Fruit fly (Drosophila melanogaster): ENCODE data around the gene Obp99b.

Gene Obp99b

DNA sequence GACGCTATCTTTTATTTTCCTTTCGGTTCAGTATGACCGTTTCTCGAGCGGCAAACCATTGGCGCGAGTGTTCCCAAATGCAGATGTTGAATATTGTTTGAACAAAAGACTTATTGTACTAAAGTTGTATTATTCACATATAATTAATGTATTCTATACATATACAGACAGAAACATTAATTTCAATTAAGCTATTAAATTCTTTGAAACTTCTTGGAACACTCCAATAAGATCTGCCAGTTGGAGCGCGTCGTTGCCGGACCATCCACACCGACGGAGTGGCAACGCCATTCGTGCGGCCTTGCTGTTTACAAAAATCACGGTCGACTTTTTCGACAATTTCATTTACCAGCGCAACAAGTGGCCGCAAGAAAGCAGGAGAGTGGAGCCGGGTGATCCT is 28.4 kb upstream of the Obp99b start, which contains the start of the genes Wdr24 and IntS11:
Wdr24 (minus strand) TSS at position 37 of the 400 bp plus-strand sequence.
IntS11 (plus strand) TSS at position 282 of the 400 bp plus-strand sequence.
- TF ChIP-seq Hr83 (GFP tag; optimal IDR thresholded peaks at IDR 0.05; ENCODE audit: poor library complexity, severe bottlenecking) (peak; percentile 64), CG32264 (GFP tag; optimal IDR thresholded peaks at IDR 0.05) (peak; percentile 76), woc (GFP tag; optimal IDR thresholded peaks at IDR 0.05) (peak; percentile 87), dl (GFP tag; optimal IDR thresholded peaks at IDR 0.05; ENCODE audit: insufficient read depth in 1 of 2, partially characterized antibody in 2 of 2) (no peak), sage (GFP tag; optimal IDR thresholded peaks at IDR 0.05) (no peak), rgr (GFP tag; optimal IDR thresholded peaks at IDR 0.05) (peak; percentile 94), Mio (GFP tag; optimal IDR thresholded peaks at IDR 0.05) (peak; percentile 45), foxo (GFP tag; optimal IDR thresholded peaks at IDR 0.05) (peak in 1 of 2 experiments; percentile 93), dsf (GFP tag; optimal IDR thresholded peaks at IDR 0.05; ENCODE audit: borderline replicate concordance) (no peak), lola (GFP tag; optimal IDR thresholded peaks at IDR 0.05) (no peak), brk (GFP tag; optimal IDR thresholded peaks at IDR 0.05) (no peak), pan (optimal IDR thresholded peaks at IDR 0.05) (no peak), fru (GFP tag; optimal IDR thresholded peaks at IDR 0.05) (peak; percentile 91), Hnf4 (GFP tag; optimal IDR thresholded peaks at IDR 0.05) (no peak), GATAd (GFP tag; optimal IDR thresholded peaks at IDR 0.05) (peak; percentile 66), Rel (GFP tag; optimal IDR thresholded peaks at IDR 0.05) (no peak), Rel (tag; optimal IDR thresholded peaks at IDR 0.05) (peak; percentile 86), ey (GFP tag; optimal IDR thresholded peaks at IDR 0.05) (peak; percentile 94), Vsx2 (GFP tag; optimal IDR thresholded peaks at IDR 0.05; ENCODE audit: partially characterized antibody) (no peak), dmrt93B (GFP tag; optimal IDR thresholded peaks at IDR 0.05) (peak; percentile 98), Jra (GFP tag; optimal IDR thresholded peaks at IDR 0.05) (no peak), Sp1 (GFP tag; optimal IDR thresholded peaks at IDR 0.05) (peak; percentile 95), HLH106 (tag; optimal IDR thresholded peaks at IDR 0.05) (peak; percentile 99), h (GFP tag; optimal IDR thresholded peaks at IDR 0.05) (peak; percentile 94), Dif (GFP tag; optimal IDR thresholded peaks at IDR 0.05; ENCODE audit: partially characterized antibody) (no peak), OdsH (GFP tag; optimal IDR thresholded peaks at IDR 0.05) (peak; percentile 90), psq (GFP tag; optimal IDR thresholded peaks at IDR 0.05) (peak; percentile 87), tai (GFP tag; optimal IDR thresholded peaks at IDR 0.05) (no peak), Hr78 (GFP tag; optimal IDR thresholded peaks at IDR 0.05) (no peak), CG9705 (GFP tag; optimal IDR thresholded peaks at IDR 0.05) (peak; percentile 95), jim (GFP tag; optimal IDR thresholded peaks at IDR 0.05) (no peak), Abd-B (GFP tag; optimal IDR thresholded peaks at IDR 0.05) (no peak), Dfd (GFP tag; optimal IDR thresholded peaks at IDR 0.05) (no peak), Myc (optimal IDR thresholded peaks at IDR 0.05) (no peak), CrebA (GFP tag; optimal IDR thresholded peaks at IDR 0.05; ENCODE audit: borderline replicate concordance) (no peak), N (GFP tag; optimal IDR thresholded peaks at IDR 0.05) (no peak), br (GFP tag; optimal IDR thresholded peaks at IDR 0.05) (peak; percentile 85), usp (GFP tag; optimal IDR thresholded peaks at IDR 0.05) (no peak), sv (GFP tag; optimal IDR thresholded peaks at IDR 0.05) (peak; percentile 60)

- TF ChIP-seq lola (GFP tag; optimal IDR thresholded peaks at IDR 0.05) (no peak), psq (GFP tag; optimal IDR thresholded peaks at IDR 0.05) (no peak), CrebA (GFP tag; optimal IDR thresholded peaks at IDR 0.05; ENCODE audit: borderline replicate concordance) (no peak), Vsx2 (GFP tag; optimal IDR thresholded peaks at IDR 0.05; ENCODE audit: partially characterized antibody) (no peak), GATAd (GFP tag; optimal IDR thresholded peaks at IDR 0.05) (no peak), CG32264 (GFP tag; optimal IDR thresholded peaks at IDR 0.05) (no peak), dsf (GFP tag; optimal IDR thresholded peaks at IDR 0.05; ENCODE audit: borderline replicate concordance) (no peak), sv (GFP tag; optimal IDR thresholded peaks at IDR 0.05) (no peak), woc (GFP tag; optimal IDR thresholded peaks at IDR 0.05) (no peak), br (GFP tag; optimal IDR thresholded peaks at IDR 0.05) (no peak), sage (GFP tag; optimal IDR thresholded peaks at IDR 0.05) (no peak), Jra (GFP tag; optimal IDR thresholded peaks at IDR 0.05) (no peak), Dif (GFP tag; optimal IDR thresholded peaks at IDR 0.05; ENCODE audit: partially characterized antibody) (no peak), tai (GFP tag; optimal IDR thresholded peaks at IDR 0.05) (no peak), h (GFP tag; optimal IDR thresholded peaks at IDR 0.05) (no peak), jim (GFP tag; optimal IDR thresholded peaks at IDR 0.05) (no peak), ey (GFP tag; optimal IDR thresholded peaks at IDR 0.05) (no peak), CG9705 (GFP tag; optimal IDR thresholded peaks at IDR 0.05) (no peak), Rel (GFP tag; optimal IDR thresholded peaks at IDR 0.05) (no peak), Rel (tag; optimal IDR thresholded peaks at IDR 0.05) (no peak)
These were observed 23.4 kb upstream of the Obp99b start for dm6 chr3R:29740078-29740477.

All from whole organism, wandering third instar larva.